Fruit fly (Drosophila melanogaster) Kc167 (cell line): ENCODE data around the gene CG13409.

Source experiments
- Myc ChIP-seq: fragments of >200 bp; optimal IDR thresholded peaks from 2 replicates; lab custom pipeline; 2017; ENCODE audit warnings: missing external identifiers
- psq ChIP-seq: fragments of >200 bp; optimal IDR thresholded peaks from 2 replicates; lab custom pipeline; 2017; ENCODE audit warnings: missing external identifiers
- ttk ChIP-seq: sonication (Bioruptor generic); optimal IDR thresholded peaks from 2 replicates; lab custom pipeline; 2017; ENCODE audit warnings: missing external identifiers

DNA sequence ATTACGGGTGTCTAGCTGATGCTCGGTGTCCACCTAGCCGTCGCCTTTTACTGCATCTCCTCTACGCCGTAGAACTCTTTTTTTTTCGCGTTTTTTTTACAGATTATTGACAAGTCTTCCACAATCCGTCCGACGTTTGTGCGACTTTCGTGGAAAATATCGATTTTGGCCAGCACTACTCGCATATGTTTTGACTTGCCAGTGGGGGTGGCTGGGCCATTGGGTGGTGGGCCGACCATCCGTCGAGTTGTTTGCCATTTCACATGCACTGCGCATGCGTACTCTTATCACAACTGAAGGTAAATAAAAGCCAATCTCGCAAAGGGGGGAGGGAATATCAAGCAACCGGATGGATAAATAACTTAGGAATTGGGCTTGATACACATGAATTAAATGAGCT is at the start of gene CG13409:
- TF ChIP-seq psq = no peak
- no peak for TF ChIP-seq Myc (lab: Kevin White, UChicago)
- TF ChIP-seq ttk (lab: Kevin White, UChicago) = no peak
